Fruit fly (Drosophila melanogaster): ENCODE data around the gene CG13875.

- TF ChIP-seq CTCF (optimal IDR thresholded peaks at IDR 0.05) = no peak
- no peak for TF ChIP-seq CG8478 (optimal IDR thresholded peaks at IDR 0.05)
Measured at dm6 chr3L:152489-152888, 27.2 kb upstream of the CG13875 start, which contains the start of the genes Dic61B and p130CAS.
